Fruit fly (Drosophila melanogaster) Kc167 (cell line): Measurements from ENCODE around the gene Shab.

Source experiments
- Sin3A ChIP-seq: fragments of >200 bp; optimal IDR thresholded peaks from 2 replicates; lab custom pipeline; 2018; ENCODE audit warnings: missing external identifiers
- h ChIP-seq: fragments of >200 bp; optimal IDR thresholded peaks from 3 replicates; lab custom pipeline; 2018; ENCODE audit warnings: missing external identifiers
- insv ChIP-seq: fragments of >200 bp; optimal IDR thresholded peaks from 3 replicates; lab custom pipeline; 2018; ENCODE audit warnings: missing external identifiers

DNA sequence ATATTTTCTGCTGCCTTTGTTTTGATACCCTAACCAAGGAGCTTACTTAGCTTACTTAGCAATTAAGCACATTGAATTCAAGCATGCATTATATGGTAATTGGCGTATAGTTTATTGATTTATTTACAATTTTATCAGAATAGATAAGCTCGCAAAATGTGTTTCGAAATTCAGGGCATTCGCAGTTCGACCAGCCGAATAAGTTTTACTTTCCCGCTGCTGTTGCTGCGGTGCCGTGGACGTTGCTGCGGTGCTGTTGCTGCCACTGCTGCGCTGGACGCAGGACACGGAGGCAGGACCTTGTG lies 15.0 kb upstream of the Shab start:
- TF ChIP-seq Sin3A (lab: Kevin White, UChicago) (no peak), insv (no peak), h (lab: Kevin White, UChicago) (no peak)
